Worm (Caenorhabditis elegans) whole organism, L2 larva: ENCODE measurements around the gene K11D12.13.

Experiments used
- Y55F3AM.14 ChIP-seq: fragments of 200-800 bp; sonication (Bioruptor generic); optimal IDR thresholded peaks from 2 replicates; lab custom pipeline; 2018; ENCODE audit warnings: mild to moderate bottlenecking, missing genetic modification characterization, missing compliant biosample characterization
- dmd-4 ChIP-seq: sonication (generic microtip); optimal IDR thresholded peaks from 2 replicates; lab custom pipeline; 2017; ENCODE audit warnings: missing biosample characterization, missing genetic modification characterization
- egl-27 ChIP-seq: sonication (generic microtip); optimal IDR thresholded peaks from 3 replicates; lab custom pipeline; 2017; ENCODE audit warnings: missing biosample characterization, missing genetic modification reagents, missing genetic modification characterization
- elt-1 ChIP-seq: fragments of 150-350 bp; optimal IDR thresholded peaks from 2 replicates; lab custom pipeline; 2014; ENCODE audit warnings: missing biosample characterization, missing genetic modification characterization
- elt-3 ChIP-seq: sonication (generic microtip); optimal IDR thresholded peaks from 2 replicates; lab custom pipeline; 2017; ENCODE audit warnings: missing biosample characterization, missing genetic modification characterization
- fos-1 ChIP-seq: fragments of 150-350 bp; optimal IDR thresholded peaks from 2 replicates; lab custom pipeline; 2014; ENCODE audit warnings: missing biosample characterization, missing genetic modification characterization
- lsy-2 ChIP-seq, 2 experiments: fragments of 150-350 bp in 1 of 2; sonication (generic microtip) in 1 of 2; optimal IDR thresholded peaks; 2 replicates each; lab custom pipeline; 2014 to 2017; ENCODE audit warnings: missing biosample characterization in 2 of 2, missing genetic modification characterization in 2 of 2
- nhr-10 ChIP-seq: sonication (generic microtip); optimal IDR thresholded peaks from 2 replicates; lab custom pipeline; 2017; ENCODE audit warnings: missing biosample characterization, missing genetic modification characterization
- nhr-11 ChIP-seq: fragments of 150-350 bp; optimal IDR thresholded peaks from 2 replicates; lab custom pipeline; 2014; ENCODE audit warnings: missing biosample characterization, missing genetic modification characterization
- nhr-6 ChIP-seq: fragments of 150-350 bp; optimal IDR thresholded peaks from 2 replicates; lab custom pipeline; 2014; ENCODE audit warnings: missing biosample characterization, missing genetic modification characterization
- nhr-77 ChIP-seq: fragments of 150-350 bp; optimal IDR thresholded peaks from 2 replicates; lab custom pipeline; 2014; ENCODE audit warnings: missing biosample characterization, missing genetic modification characterization
- snpc-4 ChIP-seq: fragments of 150-350 bp; optimal IDR thresholded peaks from 2 replicates; lab custom pipeline; 2014; ENCODE audit warnings: missing biosample characterization, missing genetic modification characterization
- unc-39 ChIP-seq: fragments of 150-350 bp; optimal IDR thresholded peaks from 2 replicates; lab custom pipeline; 2014; ENCODE audit warnings: missing biosample characterization, missing genetic modification characterization

- TF ChIP-seq elt-1, result no peak
- no peak for TF ChIP-seq nhr-77
- peak; percentile 81 for TF ChIP-seq nhr-6
- no peak for TF ChIP-seq unc-39 (tag; lab: Kevin White, UChicago)
- no peak for TF ChIP-seq nhr-11 (tag; lab: Kevin White, UChicago)
- TF ChIP-seq egl-27 (tag; lab: Kevin White, UChicago), result no peak
- no peak for TF ChIP-seq dmd-4
- peak; percentile 17 to 71 for TF ChIP-seq lsy-2 (tag; optimal IDR thresholded peaks at IDR 0.05; lab: Kevin White, UChicago)
- peak; percentile 73 for TF ChIP-seq Y55F3AM.14 (GFP tag; lab: Kevin White, UChicago)
- no peak for TF ChIP-seq elt-3 (tag; lab: Kevin White, UChicago)
- TF ChIP-seq snpc-4 (tag; lab: Kevin White, UChicago), result no peak
- TF ChIP-seq fos-1 (tag; lab: Kevin White, UChicago), result peak; percentile 43
- no peak for TF ChIP-seq nhr-10 (tag; lab: Kevin White, UChicago)
Observed at ce11 chrV:5064761-5065421, 31.7 kb downstream of the K11D12.13 start, which contains the start of gene mlk-1.
